Worm (Caenorhabditis elegans): Measurements from ENCODE around the gene egl-45.

The egl-45 gene

ce11 chrIII:7828576-7829461 lies at the start of gene egl-45, which contains the start of gene kcmf-1:
Gene egl-45 (minus strand): TSS chrIII:7828626.
Gene kcmf-1 (plus strand): TSS chrIII:7829411.
- no peak for TF ChIP-seq lin-13 (tag; optimal IDR thresholded peaks at IDR 0.05)
- no peak for TF ChIP-seq unc-62 (GFP tag; optimal IDR thresholded peaks at IDR 0.05)
- no peak for TF ChIP-seq nhr-76 (tag; optimal IDR thresholded peaks at IDR 0.05)
- TF ChIP-seq cnd-1 (tag; optimal IDR thresholded peaks at IDR 0.05): no peak
- TF ChIP-seq mep-1 (tag; optimal IDR thresholded peaks at IDR 0.05): peak; percentile 44
- TF ChIP-seq mls-2 (tag; optimal IDR thresholded peaks at IDR 0.05): no peak
- no peak for TF ChIP-seq zip-8 (tag; optimal IDR thresholded peaks at IDR 0.05)
- no peak for TF ChIP-seq tbx-8 (GFP tag; optimal IDR thresholded peaks at IDR 0.05)
- TF ChIP-seq lin-32 (GFP tag; optimal IDR thresholded peaks at IDR 0.05): no peak
- no peak for TF ChIP-seq ceh-43 (GFP tag; optimal IDR thresholded peaks at IDR 0.05)
- no peak for TF ChIP-seq pha-4 (tag; optimal IDR thresholded peaks at IDR 0.05)
- TF ChIP-seq hlh-1 (tag; optimal IDR thresholded peaks at IDR 0.05): peak; percentile 13
- no peak for TF ChIP-seq mab-5 (tag; optimal IDR thresholded peaks at IDR 0.05)
- TF ChIP-seq nhr-12 (tag; optimal IDR thresholded peaks at IDR 0.05): no peak
- no peak for TF ChIP-seq ceh-39 (tag; optimal IDR thresholded peaks at IDR 0.05)
- TF ChIP-seq ces-1 (GFP tag; optimal IDR thresholded peaks at IDR 0.05): no peak
- no peak for TF ChIP-seq elt-1 (tag; optimal IDR thresholded peaks at IDR 0.05; ENCODE audit: borderline replicate concordance, insufficient read depth)
- no peak for TF ChIP-seq snpc-4 (tag; optimal IDR thresholded peaks at IDR 0.05)
- TF ChIP-seq sptf-1 (tag; optimal IDR thresholded peaks at IDR 0.05): no peak
- TF ChIP-seq unc-120 (tag; optimal IDR thresholded peaks at IDR 0.05; ENCODE audit: poor library complexity, severe bottlenecking): peak; percentile 66
- TF ChIP-seq flh-1 (GFP tag; optimal IDR thresholded peaks at IDR 0.05): no peak
- TF ChIP-seq drap-1 (GFP tag; optimal IDR thresholded peaks at IDR 0.05): no peak
- no peak for TF ChIP-seq elt-3 (tag; optimal IDR thresholded peaks at IDR 0.05)
- TF ChIP-seq lsy-2 (tag; optimal IDR thresholded peaks at IDR 0.05): peak; percentile 36
- TF ChIP-seq blmp-1 (tag; optimal IDR thresholded peaks at IDR 0.05): no peak

ce11 chrIII:7877090-7877489 lies 48.7 kb upstream of the egl-45 start:
- no peak for TF ChIP-seq nhr-237 (tag; optimal IDR thresholded peaks at IDR 0.05)
- no peak for TF ChIP-seq unc-120 (tag; optimal IDR thresholded peaks at IDR 0.05; ENCODE audit: poor library complexity, severe bottlenecking)
- no peak for TF ChIP-seq unc-39 (tag; optimal IDR thresholded peaks at IDR 0.05)
- TF ChIP-seq sptf-1 (tag; optimal IDR thresholded peaks at IDR 0.05): no peak
- TF ChIP-seq tbx-8 (GFP tag; optimal IDR thresholded peaks at IDR 0.05): no peak
- TF ChIP-seq nhr-12 (tag; optimal IDR thresholded peaks at IDR 0.05): no peak
- TF ChIP-seq mls-2 (tag; optimal IDR thresholded peaks at IDR 0.05): no peak
- TF ChIP-seq elt-1 (tag; optimal IDR thresholded peaks at IDR 0.05; ENCODE audit: borderline replicate concordance, insufficient read depth): no peak
- TF ChIP-seq flh-1 (GFP tag; optimal IDR thresholded peaks at IDR 0.05): no peak
- TF ChIP-seq drap-1 (GFP tag; optimal IDR thresholded peaks at IDR 0.05): no peak
- TF ChIP-seq bed-3 (GFP tag; optimal IDR thresholded peaks at IDR 0.05): no peak
- no peak for TF ChIP-seq mep-1 (tag; optimal IDR thresholded peaks at IDR 0.05)
- no peak for TF ChIP-seq unc-62 (GFP tag; optimal IDR thresholded peaks at IDR 0.05)
- TF ChIP-seq cnd-1 (tag; optimal IDR thresholded peaks at IDR 0.05): no peak
- TF ChIP-seq lin-32 (GFP tag; optimal IDR thresholded peaks at IDR 0.05): no peak
- TF ChIP-seq pha-4 (tag; optimal IDR thresholded peaks at IDR 0.05): no peak
- no peak for TF ChIP-seq lsy-2 (tag; optimal IDR thresholded peaks at IDR 0.05)

- no peak for TF ChIP-seq flh-1 (GFP tag; optimal IDR thresholded peaks at IDR 0.05)
- TF ChIP-seq mls-2 (tag; optimal IDR thresholded peaks at IDR 0.05): no peak
These were observed 45.1 kb upstream of the egl-45 start, which contains the start of gene tyr-1 for ce11 chrIII:7873481-7873880. Gene tyr-1 (plus strand): TSS chrIII:7873781.

DNA sequence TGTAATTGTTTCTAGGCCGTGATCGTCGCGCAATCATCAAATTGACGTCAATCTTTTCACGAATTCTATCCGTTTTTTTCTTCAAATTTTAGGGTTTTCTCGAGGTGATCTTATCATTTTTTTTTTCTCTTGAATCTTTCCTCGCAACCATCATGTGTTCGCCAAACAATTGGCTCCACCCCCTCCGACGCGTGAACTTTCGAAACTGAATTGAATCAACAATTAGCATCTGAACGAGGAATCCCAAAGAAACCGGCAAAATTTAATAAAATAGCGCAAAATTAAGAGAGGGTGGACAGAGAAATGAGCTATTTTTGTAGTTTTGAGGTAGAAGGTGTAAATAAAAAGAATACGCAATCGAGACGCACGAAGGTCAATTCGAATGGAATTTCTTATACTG lies 44.4 kb upstream of the egl-45 start:
- TF ChIP-seq ham-2 (GFP tag; optimal IDR thresholded peaks at IDR 0.05) (no peak), sem-2 (GFP tag; optimal IDR thresholded peaks at IDR 0.05) (no peak), ceh-83 (GFP tag; optimal IDR thresholded peaks at IDR 0.05) (no peak), mab-5 (tag; optimal IDR thresholded peaks at IDR 0.05) (no peak), unc-62 (GFP tag; optimal IDR thresholded peaks at IDR 0.05) (no peak), snpc-4 (tag; optimal IDR thresholded peaks at IDR 0.05) (no peak), pha-4 (tag; optimal IDR thresholded peaks at IDR 0.05) (no peak), M03D4.4 (tag; optimal IDR thresholded peaks at IDR 0.05) (no peak), unc-39 (tag; optimal IDR thresholded peaks at IDR 0.05) (no peak), ceh-43 (GFP tag; optimal IDR thresholded peaks at IDR 0.05) (no peak), nhr-2 (tag; optimal IDR thresholded peaks at IDR 0.05) (no peak)
